Worm (Caenorhabditis elegans) whole organism, L1 larva: ENCODE results near the gene micu-1.

ENCODE experiments used
- C16A3.4 ChIP-seq: fragments of 150-350 bp; optimal IDR thresholded peaks from 2 replicates; lab custom pipeline; 2014; ENCODE audit warnings: missing biosample characterization, missing genetic modification characterization
- F16B12.6 ChIP-seq: fragments of 150-350 bp; optimal IDR thresholded peaks from 2 replicates; lab custom pipeline; 2014; ENCODE audit warnings: missing biosample characterization, missing genetic modification characterization
- alr-1 ChIP-seq: fragments of 200-800 bp; sonication (Bioruptor generic); optimal IDR thresholded peaks from 2 replicates; lab custom pipeline; 2018; ENCODE audit warnings: borderline replicate concordance, mild to moderate bottlenecking, missing genetic modification characterization, missing compliant biosample characterization
- ceh-82 ChIP-seq, 3 experiments: fragments of 150-350 bp in 1 of 3; sonication (generic microtip) in 2 of 3; optimal IDR thresholded peaks; 2 replicates each; lab custom pipeline; 2014 to 2017; ENCODE audit warnings: missing biosample characterization in 3 of 3, missing genetic modification characterization in 3 of 3
- ceh-90 ChIP-seq: sonication (generic microtip); optimal IDR thresholded peaks from 2 replicates; lab custom pipeline; 2016; ENCODE audit warnings: missing genetic modification characterization, missing compliant biosample characterization
- dpl-1 ChIP-seq, 3 experiments: fragments of 150-350 bp in 2 of 3; sonication (generic microtip) in 1 of 3; optimal IDR thresholded peaks; 2 replicates each; lab custom pipeline; 2014 to 2017; ENCODE audit warnings: missing biosample characterization in 3 of 3, missing genetic modification characterization in 3 of 3, missing genetic modification reagents in 3 of 3
- dsc-1 ChIP-seq: sonication (generic microtip); optimal IDR thresholded peaks from 2 replicates; lab custom pipeline; 2016; ENCODE audit warnings: mild to moderate bottlenecking, missing genetic modification characterization, missing compliant biosample characterization
- efl-1 ChIP-seq, 4 experiments: fragments of 150-350 bp; optimal IDR thresholded peaks in 3 of 4; peaks in 1 of 4; 1 replicate in 1 of 4; 2 replicates in 3 of 4; lab custom pipeline; 2014; ENCODE audit warnings: missing biosample characterization in 2 of 4, missing genetic modification characterization in 2 of 4, missing genetic modification reagents in 2 of 4
- efl-3 ChIP-seq: fragments of 200-800 bp; sonication (Bioruptor generic); optimal IDR thresholded peaks from 2 replicates; lab custom pipeline; 2018; ENCODE audit warnings: mild to moderate bottlenecking, missing genetic modification characterization, missing compliant biosample characterization
- elt-2 ChIP-seq: sonication (generic microtip); optimal IDR thresholded peaks from 2 replicates; lab custom pipeline; 2016; ENCODE audit warnings: missing genetic modification characterization, mild to moderate bottlenecking, inconsistent platforms, missing compliant biosample characterization, missing genetic modification reagents
- elt-3 ChIP-seq, 6 experiments: fragments of 150-350 bp in 1 of 6; sonication (generic microtip); optimal IDR thresholded peaks; 2 replicates each; lab custom pipeline; 2017 to 2018; ENCODE audit warnings: missing biosample characterization in 6 of 6, missing genetic modification characterization in 6 of 6, inconsistent platforms in 1 of 6
- grh-1 ChIP-seq: fragments of 200-800 bp; sonication (Bioruptor generic); IDR thresholded peaks from 2 replicates; pipeline ENCODE4 v1.3.6; 2022; ENCODE audit warnings: missing genetic modification reagents, missing genetic modification characterization, missing compliant biosample characterization
- hlh-17 ChIP-seq: fragments of 200-800 bp; sonication (Bioruptor generic); optimal IDR thresholded peaks from 2 replicates; lab custom pipeline; 2018; ENCODE audit warnings: missing genetic modification characterization, mild to moderate bottlenecking, missing compliant biosample characterization, moderate library complexity, borderline replicate concordance
- isw-1 ChIP-seq: fragments of 200-800 bp; sonication (Bioruptor generic); IDR thresholded peaks from 2 replicates; pipeline ENCODE4 v1.3.6; 2022; ENCODE audit warnings: missing genetic modification characterization, missing compliant biosample characterization
- jun-1 ChIP-seq: fragments of 150-350 bp; optimal IDR thresholded peaks from 2 replicates; lab custom pipeline; 2014; ENCODE audit warnings: missing biosample characterization, missing genetic modification reagents, missing genetic modification characterization
- lin-13 ChIP-seq: fragments of 150-350 bp; optimal IDR thresholded peaks from 2 replicates; lab custom pipeline; 2014; ENCODE audit warnings: missing biosample characterization, missing genetic modification reagents, missing genetic modification characterization
- mep-1 ChIP-seq: fragments of 150-350 bp; optimal IDR thresholded peaks from 2 replicates; lab custom pipeline; 2014; ENCODE audit warnings: missing biosample characterization, missing genetic modification characterization
- nhr-28 ChIP-seq: fragments of 150-350 bp; optimal IDR thresholded peaks from 2 replicates; lab custom pipeline; 2014; ENCODE audit warnings: missing biosample characterization, missing genetic modification characterization
- nhr-47 ChIP-seq: sonication (generic microtip); optimal IDR thresholded peaks from 2 replicates; lab custom pipeline; 2016; ENCODE audit warnings: mild to moderate bottlenecking, missing genetic modification characterization, moderate library complexity, missing compliant biosample characterization
- nhr-71 ChIP-seq: sonication (generic microtip); optimal IDR thresholded peaks from 2 replicates; lab custom pipeline; 2016; ENCODE audit warnings: mild to moderate bottlenecking, missing genetic modification characterization, moderate library complexity, missing compliant biosample characterization
- nhr-76 ChIP-seq: sonication (generic microtip); optimal IDR thresholded peaks from 2 replicates; lab custom pipeline; 2017; ENCODE audit warnings: missing biosample characterization, missing genetic modification characterization
- nhr-77 ChIP-seq: fragments of 150-350 bp; optimal IDR thresholded peaks from 2 replicates; lab custom pipeline; 2014; ENCODE audit warnings: missing biosample characterization, missing genetic modification characterization
- pax-3 ChIP-seq: fragments of 200-800 bp; sonication (Bioruptor generic); optimal IDR thresholded peaks from 2 replicates; lab custom pipeline; 2018; ENCODE audit warnings: mild to moderate bottlenecking, missing genetic modification characterization, moderate library complexity, missing compliant biosample characterization
- pqm-1 ChIP-seq: sonication (generic microtip); optimal IDR thresholded peaks from 3 replicates; lab custom pipeline; 2017; ENCODE audit warnings: missing biosample characterization, missing genetic modification characterization
- rnt-1 ChIP-seq: sonication (generic microtip); optimal IDR thresholded peaks from 2 replicates; lab custom pipeline; 2016; ENCODE audit warnings: mild to moderate bottlenecking, missing genetic modification characterization, moderate library complexity, missing compliant biosample characterization
- snpc-4 ChIP-seq: fragments of 150-350 bp; optimal IDR thresholded peaks from 2 replicates; lab custom pipeline; 2014; ENCODE audit warnings: missing biosample characterization, missing genetic modification characterization
- sox-4 ChIP-seq: sonication (generic microtip); optimal IDR thresholded peaks from 2 replicates; lab custom pipeline; 2016; ENCODE audit warnings: missing genetic modification characterization, missing compliant biosample characterization
- sptf-1 ChIP-seq: fragments of 150-350 bp; optimal IDR thresholded peaks from 2 replicates; lab custom pipeline; 2014; ENCODE audit warnings: missing biosample characterization, missing genetic modification characterization
- sup-37 ChIP-seq: fragments of 200-800 bp; sonication (Bioruptor generic); optimal IDR thresholded peaks from 2 replicates; lab custom pipeline; 2018; ENCODE audit warnings: mild to moderate bottlenecking, missing genetic modification characterization, missing compliant biosample characterization
- swsn-7 ChIP-seq: sonication (generic microtip); optimal IDR thresholded peaks from 2 replicates; lab custom pipeline; 2016; ENCODE audit warnings: missing genetic modification characterization, missing compliant biosample characterization
- unc-30 ChIP-seq: sonication (generic microtip); optimal IDR thresholded peaks from 2 replicates; lab custom pipeline; 2017; ENCODE audit warnings: missing biosample characterization, missing genetic modification characterization
- unc-86 ChIP-seq: sonication (generic microtip); optimal IDR thresholded peaks from 2 replicates; lab custom pipeline; 2016; ENCODE audit warnings: missing genetic modification characterization, missing compliant biosample characterization
- unc-98 ChIP-seq: fragments of 200-800 bp; sonication (Bioruptor generic); IDR thresholded peaks from 2 replicates; pipeline ENCODE4 v1.3.6; 2022; ENCODE audit warnings: missing genetic modification characterization, missing compliant biosample characterization
- vab-15 ChIP-seq: sonication (generic microtip); optimal IDR thresholded peaks from 2 replicates; lab custom pipeline; 2017; ENCODE audit warnings: missing genotype, mild to moderate bottlenecking, missing genetic modification characterization, missing compliant biosample characterization
- zip-4 ChIP-seq: fragments of 200-800 bp; sonication (Bioruptor generic); optimal IDR thresholded peaks from 2 replicates; lab custom pipeline; 2018; ENCODE audit warnings: mild to moderate bottlenecking, missing genetic modification characterization, moderate library complexity, missing compliant biosample characterization
- ztf-4 ChIP-seq: fragments of 150-350 bp; optimal IDR thresholded peaks from 2 replicates; lab custom pipeline; 2014; ENCODE audit warnings: missing biosample characterization, missing genetic modification characterization

micu-1 gene

DNA sequence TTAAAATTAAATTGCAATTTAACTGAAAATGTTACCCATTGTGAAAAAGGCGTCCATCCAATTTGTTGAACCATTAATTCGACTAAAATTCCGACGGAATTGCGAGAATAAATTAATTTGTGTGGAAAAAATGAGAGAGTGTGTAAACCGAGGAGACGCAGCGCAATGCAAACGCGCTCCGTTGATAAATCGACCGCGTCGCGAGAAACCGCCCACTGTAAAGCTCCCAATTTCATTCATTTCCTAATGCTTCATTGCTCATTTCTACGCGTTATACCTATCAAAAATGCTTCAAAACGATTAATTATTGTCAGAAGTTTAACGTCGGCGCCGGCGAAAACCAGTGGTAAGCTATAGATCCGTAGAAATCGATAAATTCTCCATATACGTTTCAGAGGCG is at the start of gene micu-1, which contains the start of gene Y67H2A.2 (continued):
- peak; percentile 92 for TF ChIP-seq nhr-47 (tag; lab: Kevin White, UChicago)
- no peak for TF ChIP-seq pqm-1 (tag; lab: Kevin White, UChicago)
- TF ChIP-seq efl-1 (optimal IDR thresholded peaks at IDR 0.05; lab: Kevin White, UChicago): peak; percentile 80 to 82
- peak; percentile 73 to 97 for TF ChIP-seq efl-1 (GFP tag; optimal IDR thresholded peaks at IDR 0.05 in 1 of 2; lab: Kevin White, UChicago)
- peak; percentile 61 for TF ChIP-seq vab-15 (tag; lab: Kevin White, UChicago)
- no peak for TF ChIP-seq hlh-17 (GFP tag; lab: Kevin White, UChicago)
- TF ChIP-seq elt-3 (tag; optimal IDR thresholded peaks at IDR 0.05; lab: Kevin White, UChicago): peak in 1 of 6 experiments; percentile 50
- TF ChIP-seq nhr-71 (tag; lab: Kevin White, UChicago): peak; percentile 90
- peak; percentile 80 for TF ChIP-seq unc-86 (tag; lab: Kevin White, UChicago)
- no peak for TF ChIP-seq nhr-28 (tag; lab: Kevin White, UChicago)
- TF ChIP-seq elt-2 (tag; lab: Kevin White, UChicago): peak; percentile 45
- TF ChIP-seq jun-1 (tag; lab: Kevin White, UChicago): peak; percentile 64
- TF ChIP-seq alr-1 (tag; lab: Kevin White, UChicago): no peak
- TF ChIP-seq ztf-4 (tag; lab: Kevin White, UChicago): no peak
- peak; percentile 63 to 79 (median 74) for TF ChIP-seq ceh-82 (tag; optimal IDR thresholded peaks at IDR 0.05; lab: Kevin White, UChicago)
- peak; percentile 62 to 78 (median 77) for TF ChIP-seq dpl-1 (GFP tag; optimal IDR thresholded peaks at IDR 0.05; lab: Kevin White, UChicago)
- peak; percentile 87 for TF ChIP-seq swsn-7 (tag; lab: Kevin White, UChicago)
- no peak for TF ChIP-seq nhr-76 (tag; lab: Kevin White, UChicago)
- TF ChIP-seq snpc-4 (tag; lab: Kevin White, UChicago): peak; percentile 69
- TF ChIP-seq C16A3.4 (tag; lab: Kevin White, UChicago): peak; percentile 76
- TF ChIP-seq isw-1 (GFP tag; lab: Robert Waterston, UW): peak; percentile 70
- peak; percentile 56 for TF ChIP-seq sox-4 (tag; lab: Kevin White, UChicago)
- TF ChIP-seq unc-30 (tag; lab: Kevin White, UChicago): no peak
- peak; percentile 74 for TF ChIP-seq lin-13 (GFP tag; lab: Kevin White, UChicago)
- peak; percentile 88 for TF ChIP-seq dsc-1 (tag; lab: Kevin White, UChicago)
- no peak for TF ChIP-seq sptf-1 (tag; lab: Kevin White, UChicago)
- TF ChIP-seq mep-1 (tag; lab: Kevin White, UChicago): no peak
- no peak for TF ChIP-seq unc-98 (GFP tag; lab: Robert Waterston, UW)
- peak; percentile 63 for TF ChIP-seq nhr-77 (tag; lab: Kevin White, UChicago)
- TF ChIP-seq, all 84 proteins: peak for 56

DNA sequence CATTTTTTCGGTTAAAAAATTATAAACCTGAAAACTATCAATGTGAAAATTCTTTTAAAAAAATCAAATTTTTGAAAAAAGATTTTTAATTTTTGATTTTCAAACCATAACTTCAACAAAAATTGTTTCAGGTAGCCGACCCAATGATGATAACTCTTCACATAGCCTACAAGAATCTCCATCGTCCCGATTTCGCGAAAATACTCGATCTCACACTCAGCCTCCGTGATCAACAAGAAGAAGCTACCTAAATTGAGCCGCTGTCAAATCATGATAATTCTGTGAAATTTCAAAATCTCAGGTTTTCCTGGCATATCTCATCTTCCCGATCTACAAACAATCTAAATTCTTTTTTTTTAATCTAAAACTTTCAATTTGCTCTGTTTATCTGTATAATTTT is 47.5 kb upstream of the micu-1 start:
- TF ChIP-seq unc-98 (GFP tag; lab: Robert Waterston, UW) (no peak), efl-3 (GFP tag; lab: Kevin White, UChicago) (no peak), grh-1 (GFP tag; lab: Robert Waterston, UW) (no peak), F16B12.6 (no peak), sup-37 (GFP tag; lab: Kevin White, UChicago) (no peak), pax-3 (tag; lab: Kevin White, UChicago) (no peak)

- no peak for TF ChIP-seq grh-1 (GFP tag; lab: Robert Waterston, UW)
- TF ChIP-seq rnt-1: peak; percentile 15
- no peak for TF ChIP-seq zip-4 (GFP tag; lab: Kevin White, UChicago)
- TF ChIP-seq ceh-90 (tag; lab: Kevin White, UChicago): no peak
Observed at ce11 chrIV:13252211-13252610, 45.5 kb upstream of the micu-1 start, which contains the start of gene ttr-51. ttr-51 (minus strand) TSS chrIV:13252311.
